Worm (Caenorhabditis elegans): ENCODE measurements around the gene C49F8.3.
A peak's percentile ranks its signal among the peaks of the same experiment; 100 is the strongest.

DNA sequence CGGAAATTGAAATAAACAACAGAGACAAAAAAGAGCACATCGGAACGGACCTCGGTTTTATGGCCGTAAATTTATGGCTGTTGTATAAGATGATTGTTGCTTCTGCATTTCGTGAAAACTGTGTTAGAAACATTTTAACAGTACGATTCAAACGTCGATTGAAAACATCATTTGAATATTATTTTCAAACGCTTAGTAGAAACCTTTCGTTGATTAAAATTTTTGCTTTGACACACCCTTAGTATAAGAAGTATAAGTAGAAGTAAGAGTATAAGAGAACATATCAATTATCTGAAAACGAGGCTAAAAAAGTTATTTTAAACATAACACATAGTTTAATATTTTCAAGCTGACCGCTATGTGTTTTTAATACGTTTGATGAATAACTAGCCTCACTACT is 2.6 kb downstream of the C49F8.3 start:
- TF ChIP-seq mep-1 (tag; optimal IDR thresholded peaks at IDR 0.05) (no peak), unc-62 (GFP tag; optimal IDR thresholded peaks at IDR 0.05 in 1 of 2) (peak in 1 of 2 experiments; percentile 94), unc-62 (tag; optimal IDR thresholded peaks at IDR 0.05) (no peak), ZK546.5 (tag; optimal IDR thresholded peaks at IDR 0.05) (no peak), nhr-76 (tag; optimal IDR thresholded peaks at IDR 0.05) (no peak), snpc-4 (tag; optimal IDR thresholded peaks at IDR 0.05) (no peak)

Data from whole organism, L4 larva.